Fruit fly (Drosophila melanogaster) whole organism, wandering third instar larva: ENCODE data around the gene wapl.
A peak's percentile ranks its signal among the peaks of the same experiment; 100 is the strongest.

Experiments
- Abd-B ChIP-seq: fragments of >200 bp; optimal IDR thresholded peaks from 2 replicates; lab custom pipeline; 2017; ENCODE audit warnings: missing biosample characterization, missing genetic modification characterization
- CG32264 ChIP-seq: fragments of 200-800 bp; sonication (Bioruptor generic); optimal IDR thresholded peaks from 2 replicates; lab custom pipeline; 2016; ENCODE audit warnings: missing biosample characterization, missing genetic modification characterization
- CG9705 ChIP-seq: fragments of 200-800 bp; sonication (Bioruptor generic); optimal IDR thresholded peaks from 2 replicates; lab custom pipeline; 2018; ENCODE audit warnings: missing biosample characterization, mild to moderate bottlenecking, missing genetic modification characterization
- CrebA ChIP-seq: fragments of 200-800 bp; sonication (Bioruptor generic); optimal IDR thresholded peaks from 2 replicates; lab custom pipeline; 2016; ENCODE audit warnings: missing biosample characterization, mild to moderate bottlenecking, missing genetic modification characterization, borderline replicate concordance
- Dfd ChIP-seq: fragments of >200 bp; optimal IDR thresholded peaks from 2 replicates; lab custom pipeline; 2017; ENCODE audit warnings: missing biosample characterization, missing genetic modification characterization
- Dif ChIP-seq: fragments of 200-275, 200-300 bp; sonication (Bioruptor generic); optimal IDR thresholded peaks from 2 replicates; lab custom pipeline; 2018; ENCODE audit warnings: missing biosample characterization, missing genetic modification characterization; ENCODE audit not compliant: partially characterized antibody
- GATAd ChIP-seq: sonication (Bioruptor generic); optimal IDR thresholded peaks from 2 replicates; lab custom pipeline; 2016; ENCODE audit warnings: missing biosample characterization, missing genetic modification characterization
- HLH106 ChIP-seq: fragments of 200-800 bp; optimal IDR thresholded peaks from 3 replicates; lab custom pipeline; 2019; ENCODE audit warnings: missing biosample characterization, mild to moderate bottlenecking, missing genetic modification characterization, moderate library complexity
- Hnf4 ChIP-seq: fragments of 200-800 bp; sonication (Bioruptor generic); optimal IDR thresholded peaks from 2 replicates; lab custom pipeline; 2016; ENCODE audit warnings: missing biosample characterization, mild to moderate bottlenecking, missing genetic modification characterization
- Hr78 ChIP-seq: fragments of >200 bp; optimal IDR thresholded peaks from 2 replicates; lab custom pipeline; 2017; ENCODE audit warnings: missing biosample characterization, missing genetic modification characterization
- Hr83 ChIP-seq: fragments of 200-300 bp; sonication (Bioruptor generic); optimal IDR thresholded peaks from 2 replicates; lab custom pipeline; 2016; ENCODE audit warnings: missing biosample characterization, mild to moderate bottlenecking, missing genetic modification characterization, moderate library complexity; ENCODE audit not compliant: poor library complexity, severe bottlenecking
- Jra ChIP-seq: sonication (Bioruptor generic); optimal IDR thresholded peaks from 2 replicates; lab custom pipeline; 2016; ENCODE audit warnings: missing biosample characterization, missing genetic modification characterization
- Mio ChIP-seq: sonication (Bioruptor generic); optimal IDR thresholded peaks from 2 replicates; lab custom pipeline; 2016; ENCODE audit warnings: missing biosample characterization, missing genetic modification characterization
- Myc ChIP-seq: fragments of >200 bp; optimal IDR thresholded peaks from 2 replicates; lab custom pipeline; 2017
- N ChIP-seq: fragments of >200 bp; optimal IDR thresholded peaks from 2 replicates; lab custom pipeline; 2018; ENCODE audit warnings: missing biosample characterization, missing external identifiers, missing genetic modification characterization
- OdsH ChIP-seq: fragments of 200-800 bp; sonication (Bioruptor generic); optimal IDR thresholded peaks from 2 replicates; lab custom pipeline; 2016; ENCODE audit warnings: missing biosample characterization, mild to moderate bottlenecking, missing genetic modification characterization
- Rel ChIP-seq, 2 experiments: fragments of 200-800 bp; sonication (Bioruptor generic) in 1 of 2; optimal IDR thresholded peaks; 2 replicates in 1 of 2; 3 replicates in 1 of 2; lab custom pipeline; 2016 to 2019; ENCODE audit warnings: mild to moderate bottlenecking in 2 of 2, missing biosample characterization in 2 of 2, missing genetic modification characterization in 2 of 2, moderate library complexity in 1 of 2
- Sp1 ChIP-seq: fragments of 200-800 bp; sonication (Bioruptor generic); optimal IDR thresholded peaks from 3 replicates; lab custom pipeline; 2019; ENCODE audit warnings: missing biosample characterization, mild to moderate bottlenecking, missing genetic modification characterization, moderate library complexity
- Vsx2 ChIP-seq: fragments of 200-300, 225-300 bp; sonication (Bioruptor generic); optimal IDR thresholded peaks from 2 replicates; lab custom pipeline; 2018; ENCODE audit warnings: missing biosample characterization, missing genetic modification characterization; ENCODE audit not compliant: partially characterized antibody
- br ChIP-seq: fragments of 200-800 bp; sonication (Bioruptor generic); optimal IDR thresholded peaks from 2 replicates; lab custom pipeline; 2016; ENCODE audit warnings: missing biosample characterization, missing genetic modification characterization
- brk ChIP-seq: fragments of 200-800 bp; sonication (Bioruptor generic); optimal IDR thresholded peaks from 2 replicates; lab custom pipeline; 2016; ENCODE audit warnings: missing biosample characterization, mild to moderate bottlenecking, missing genetic modification characterization
- dl ChIP-seq, 2 experiments: fragments of 175-275, 200-275 bp in 1 of 2; fragments of 200-275 bp in 1 of 2; sonication (Bioruptor generic); optimal IDR thresholded peaks; lab custom pipeline; 2018; ENCODE audit warnings: mild to moderate bottlenecking in 2 of 2, missing biosample characterization in 2 of 2, missing genetic modification characterization in 2 of 2, moderate library complexity in 2 of 2; ENCODE audit not compliant: partially characterized antibody in 2 of 2, insufficient read depth in 1 of 2
- dmrt93B ChIP-seq: fragments of 200-800 bp; sonication (Bioruptor generic); optimal IDR thresholded peaks from 2 replicates; lab custom pipeline; 2018; ENCODE audit warnings: missing biosample characterization, mild to moderate bottlenecking, missing genetic modification characterization
- dsf ChIP-seq: sonication (Bioruptor generic); optimal IDR thresholded peaks from 2 replicates; lab custom pipeline; 2016; ENCODE audit warnings: missing biosample characterization, missing genetic modification characterization, borderline replicate concordance
- ey ChIP-seq: fragments of 200-800 bp; sonication (Bioruptor generic); optimal IDR thresholded peaks from 2 replicates; lab custom pipeline; 2016; ENCODE audit warnings: missing biosample characterization, missing genetic modification characterization
- foxo ChIP-seq, 2 experiments: fragments of 200-800 bp; sonication (Bioruptor generic); optimal IDR thresholded peaks; 2 replicates in 1 of 2; 3 replicates in 1 of 2; lab custom pipeline; 2016 to 2017; ENCODE audit warnings: missing biosample characterization in 2 of 2, missing genetic modification characterization in 2 of 2
- fru ChIP-seq: fragments of 200-800 bp; sonication (Bioruptor generic); optimal IDR thresholded peaks from 3 replicates; lab custom pipeline; 2016; ENCODE audit warnings: missing biosample characterization, mild to moderate bottlenecking, missing genetic modification characterization
- h ChIP-seq: fragments of 200-800 bp; sonication (Bioruptor generic); optimal IDR thresholded peaks from 3 replicates; lab custom pipeline; 2016; ENCODE audit warnings: missing biosample characterization, mild to moderate bottlenecking, missing genetic modification characterization
- jim ChIP-seq: fragments of 175-275, 200-325 bp; sonication (Bioruptor generic); optimal IDR thresholded peaks from 2 replicates; lab custom pipeline; 2016; ENCODE audit warnings: missing biosample characterization, mild to moderate bottlenecking, missing genetic modification characterization
- lola ChIP-seq: fragments of >200 bp; optimal IDR thresholded peaks from 2 replicates; lab custom pipeline; 2017; ENCODE audit warnings: missing biosample characterization, missing genetic modification characterization
- pan ChIP-seq: fragments of >200 bp; optimal IDR thresholded peaks from 2 replicates; lab custom pipeline; 2017
- psq ChIP-seq: fragments of 200-800 bp; sonication (Bioruptor generic); optimal IDR thresholded peaks from 3 replicates; lab custom pipeline; 2017; ENCODE audit warnings: missing biosample characterization, mild to moderate bottlenecking, missing genetic modification characterization, moderate library complexity
- rgr ChIP-seq: fragments of 200-800 bp; sonication (Bioruptor generic); optimal IDR thresholded peaks from 3 replicates; lab custom pipeline; 2016; ENCODE audit warnings: missing biosample characterization, mild to moderate bottlenecking, missing genetic modification characterization
- sage ChIP-seq: fragments of 200-800 bp; sonication (Bioruptor generic); optimal IDR thresholded peaks from 2 replicates; lab custom pipeline; 2016; ENCODE audit warnings: missing biosample characterization, mild to moderate bottlenecking, missing genetic modification characterization
- sv ChIP-seq: fragments of 200-800 bp; sonication (Bioruptor generic); optimal IDR thresholded peaks from 3 replicates; lab custom pipeline; 2016; ENCODE audit warnings: missing biosample characterization, missing genetic modification characterization
- tai ChIP-seq: sonication (Bioruptor generic); optimal IDR thresholded peaks from 2 replicates; lab custom pipeline; 2016; ENCODE audit warnings: missing biosample characterization, missing genetic modification characterization
- usp ChIP-seq: fragments of >200 bp; optimal IDR thresholded peaks from 2 replicates; lab custom pipeline; 2017; ENCODE audit warnings: missing biosample characterization, missing genetic modification characterization
- woc ChIP-seq: sonication (Bioruptor generic); optimal IDR thresholded peaks from 2 replicates; lab custom pipeline; 2016; ENCODE audit warnings: missing biosample characterization, mild to moderate bottlenecking, missing genetic modification characterization

wapl gene

dm6 chrX:2149478-2149877 is 9.3 kb downstream of the wapl start, which contains the start of gene bcn92:
bcn92 (minus strand) TSS chrX:2149647.
- TF ChIP-seq CG32264 (GFP tag; lab: Kevin White, UChicago) (no peak), GATAd (GFP tag; lab: Kevin White, UChicago) (no peak), HLH106 (tag; lab: Kevin White, UChicago) (peak; percentile 36), Sp1 (GFP tag; lab: Kevin White, UChicago) (peak; percentile 36), Dfd (GFP tag; lab: Kevin White, UChicago) (no peak), Myc (lab: Kevin White, UChicago) (peak; percentile 5), dl (GFP tag; optimal IDR thresholded peaks at IDR 0.05; lab: Kevin White, UChicago; ENCODE audit: insufficient read depth in 1 of 2, partially characterized antibody in 2 of 2) (no peak), N (GFP tag; lab: Kevin White, UChicago) (no peak), OdsH (GFP tag; lab: Kevin White, UChicago) (peak; percentile 21), jim (GFP tag; lab: Kevin White, UChicago) (no peak), Dif (GFP tag; lab: Kevin White, UChicago) (no peak), Abd-B (no peak), sv (GFP tag; lab: Kevin White, UChicago) (peak; percentile 46), Rel (GFP tag; optimal IDR thresholded peaks at IDR 0.05; lab: Kevin White, UChicago) (no peak), Rel (tag; optimal IDR thresholded peaks at IDR 0.05; lab: Kevin White, UChicago) (peak; percentile 12), brk (GFP tag; lab: Kevin White, UChicago) (no peak), usp (GFP tag; lab: Kevin White, UChicago) (no peak), Jra (GFP tag; lab: Kevin White, UChicago) (peak; percentile 51), psq (GFP tag; lab: Kevin White, UChicago) (no peak), CrebA (GFP tag; lab: Kevin White, UChicago) (no peak), sage (no peak), lola (GFP tag; lab: Kevin White, UChicago) (no peak), woc (GFP tag; lab: Kevin White, UChicago) (peak; percentile 87), ey (peak; percentile 46), Hr83 (GFP tag; lab: Kevin White, UChicago) (peak; percentile 21), h (GFP tag; lab: Kevin White, UChicago) (peak; percentile 41), Vsx2 (GFP tag; lab: Kevin White, UChicago) (no peak), tai (GFP tag; lab: Kevin White, UChicago) (no peak), CG9705 (no peak), rgr (GFP tag; lab: Kevin White, UChicago) (peak; percentile 43), dsf (GFP tag; lab: Kevin White, UChicago) (no peak), pan (lab: Kevin White, UChicago) (no peak), Hnf4 (GFP tag; lab: Kevin White, UChicago) (no peak), foxo (GFP tag; optimal IDR thresholded peaks at IDR 0.05; lab: Kevin White, UChicago) (peak in 1 of 2 experiments; percentile 42), fru (GFP tag; lab: Kevin White, UChicago) (peak; percentile 37), Hr78 (GFP tag; lab: Kevin White, UChicago) (no peak), dmrt93B (GFP tag; lab: Kevin White, UChicago) (no peak), br (GFP tag; lab: Kevin White, UChicago) (peak; percentile 29), Mio (no peak)
- TF ChIP-seq, all 38 proteins: peak for 15

- TF ChIP-seq Dif (GFP tag; lab: Kevin White, UChicago) (no peak), Sp1 (GFP tag; lab: Kevin White, UChicago) (no peak), h (GFP tag; lab: Kevin White, UChicago) (no peak), dl (GFP tag; optimal IDR thresholded peaks at IDR 0.05; lab: Kevin White, UChicago; ENCODE audit: insufficient read depth in 1 of 2, partially characterized antibody in 2 of 2) (no peak), Dfd (GFP tag; lab: Kevin White, UChicago) (no peak), usp (GFP tag; lab: Kevin White, UChicago) (no peak), foxo (GFP tag; optimal IDR thresholded peaks at IDR 0.05; lab: Kevin White, UChicago) (no peak), brk (GFP tag; lab: Kevin White, UChicago) (no peak), HLH106 (tag; lab: Kevin White, UChicago) (no peak), OdsH (GFP tag; lab: Kevin White, UChicago) (no peak), pan (lab: Kevin White, UChicago) (no peak), Abd-B (no peak)
- TF ChIP-seq, all 38 proteins: peak for 0
These were observed 10.1 kb downstream of the wapl start for dm6 chrX:2148671-2149070.
